Fruit fly (Drosophila melanogaster) ovary, adult (tissue): Measurements from ENCODE around the gene Smr.
A peak's percentile ranks its signal among the peaks of the same experiment; 100 is the strongest.

Experiments used
- CG17801 ChIP-seq: fragments of 200-800 bp; optimal IDR thresholded peaks from 2 replicates; lab custom pipeline; 2019; ENCODE audit warnings: missing biosample characterization, mild to moderate bottlenecking, missing genetic modification characterization, moderate library complexity; ENCODE audit not compliant: partially characterized antibody

The Smr gene

DNA sequence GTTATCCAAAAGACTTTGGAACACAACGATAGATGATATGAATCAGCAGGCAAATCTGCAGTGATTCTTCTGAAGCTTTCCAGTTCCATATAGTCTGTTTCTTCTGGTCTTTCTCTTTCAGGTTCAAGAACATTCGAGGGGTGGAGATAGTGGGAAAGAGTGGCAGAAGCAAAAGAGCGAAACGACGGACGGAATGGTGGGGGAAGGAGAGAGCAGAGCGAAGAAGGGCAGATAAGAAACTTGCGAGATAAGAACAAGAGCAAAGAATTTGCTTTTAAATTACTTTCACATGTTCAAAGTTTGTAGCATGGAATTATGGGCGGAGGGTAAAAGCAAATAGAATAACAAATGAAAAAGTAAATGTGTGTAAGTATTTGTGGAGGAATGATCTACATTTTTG, 3.4 kb downstream of the Smr start:
- TF ChIP-seq CG17801 (GFP tag; lab: Kevin White, UChicago), result peak; percentile 39

DNA sequence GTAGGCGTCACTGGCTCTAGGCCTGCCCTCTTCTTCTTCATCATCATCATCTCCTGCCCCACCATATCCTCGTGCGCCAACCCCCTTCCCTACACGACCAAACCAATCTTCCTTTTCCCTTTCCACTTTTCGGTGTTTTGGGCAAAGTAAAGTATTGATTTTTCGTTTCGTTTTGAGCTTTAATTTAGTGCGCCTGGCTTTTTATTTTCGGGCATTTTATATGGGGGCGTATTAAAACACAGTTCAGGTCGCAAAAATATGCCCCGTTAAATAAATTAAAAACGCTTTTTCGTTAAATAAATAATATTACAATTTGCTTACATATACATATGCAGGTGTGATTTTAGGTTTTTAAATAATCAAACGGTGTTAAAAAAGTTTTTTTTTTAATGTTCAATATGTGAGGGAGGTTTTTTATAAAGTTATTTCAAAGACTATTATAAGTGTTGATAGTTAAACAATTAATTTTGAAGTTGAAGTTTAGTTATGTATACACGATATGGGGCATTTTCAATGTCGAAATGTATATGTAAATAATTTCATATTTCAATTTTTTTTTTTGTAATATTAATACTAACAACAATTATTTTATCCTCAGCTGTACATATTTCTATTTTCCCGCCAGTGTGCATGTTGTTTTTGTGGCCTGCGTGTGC, 4.6 kb downstream of the Smr start:
- peak; percentile 61 for TF ChIP-seq CG17801 (GFP tag; lab: Kevin White, UChicago)

DNA sequence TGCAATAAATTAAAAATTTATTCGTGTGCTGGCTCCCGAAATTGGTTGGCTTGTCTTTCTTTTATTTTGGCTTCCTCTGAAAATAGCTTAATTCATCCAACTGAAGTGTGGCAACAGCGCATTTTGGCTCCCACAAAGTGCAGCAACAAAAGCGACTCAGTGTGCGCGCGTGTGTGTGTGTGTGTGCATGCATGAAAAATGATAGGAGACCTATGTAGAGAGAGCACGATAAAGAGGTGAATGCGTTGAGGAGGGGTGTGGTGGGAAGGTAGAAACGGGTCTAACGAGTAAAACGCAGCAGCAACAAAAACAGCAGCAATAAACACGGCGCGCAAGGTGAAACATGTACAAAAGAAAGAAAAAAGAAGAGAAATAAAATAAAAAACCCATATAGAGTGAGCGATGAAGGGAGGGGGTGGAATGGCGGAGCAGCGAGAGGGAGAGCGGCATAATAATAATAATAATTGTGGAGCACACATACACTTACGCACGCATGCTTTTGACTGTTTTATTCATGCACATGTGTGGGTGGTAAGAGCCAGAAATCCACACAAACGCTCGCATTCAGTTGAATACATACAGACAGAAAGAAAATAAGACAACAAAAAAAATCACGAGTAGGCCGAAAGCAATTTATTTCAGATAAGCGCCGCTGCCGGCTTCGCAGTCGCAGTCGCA, 5.2 kb downstream of the Smr start:
- peak; percentile 80 for TF ChIP-seq CG17801 (GFP tag; lab: Kevin White, UChicago)

DNA sequence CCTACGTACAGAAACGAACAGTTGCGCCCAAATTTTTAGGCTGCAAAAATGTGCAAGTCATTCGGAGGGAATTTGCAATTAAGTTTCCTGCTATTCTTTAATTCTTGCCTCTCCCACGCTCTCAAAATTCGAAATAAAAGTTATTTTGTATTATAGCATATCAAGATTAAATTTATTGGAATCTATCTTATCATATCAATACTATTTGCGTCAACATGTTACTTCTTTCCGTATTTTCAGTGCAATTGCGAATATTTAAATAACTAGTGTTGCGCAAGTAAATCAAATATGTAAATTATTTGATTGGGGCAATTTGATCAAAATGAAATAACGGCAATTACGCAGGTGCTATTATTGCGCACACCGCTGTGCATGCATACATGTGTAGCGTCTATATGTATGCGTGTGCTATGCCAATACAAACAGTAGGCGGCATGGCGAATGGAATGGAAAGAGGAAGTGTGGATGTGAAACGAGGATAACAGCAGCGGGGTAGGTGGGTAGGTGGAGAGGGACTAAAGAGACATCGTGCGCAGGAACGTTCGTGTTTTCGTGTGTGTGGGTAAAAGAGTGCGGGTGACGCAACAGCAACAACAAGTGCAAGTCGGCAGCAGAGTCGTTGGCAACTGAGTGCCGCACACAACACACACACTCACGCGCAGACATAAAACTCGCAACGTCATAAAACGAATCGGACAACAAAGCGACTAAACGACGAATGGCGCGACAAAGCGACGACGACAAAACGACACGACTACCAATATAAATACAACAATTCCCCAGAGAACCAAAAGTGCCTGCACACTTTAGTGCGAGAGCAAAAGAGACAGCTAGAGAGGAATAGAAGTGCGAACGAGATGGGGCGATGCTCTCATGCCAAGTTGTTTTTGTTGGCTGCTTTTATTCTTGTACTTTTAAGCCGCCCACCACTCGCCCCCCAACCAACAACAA, 6.7 kb downstream of the Smr start:
- peak; percentile 81 for TF ChIP-seq CG17801 (GFP tag; lab: Kevin White, UChicago)

DNA sequence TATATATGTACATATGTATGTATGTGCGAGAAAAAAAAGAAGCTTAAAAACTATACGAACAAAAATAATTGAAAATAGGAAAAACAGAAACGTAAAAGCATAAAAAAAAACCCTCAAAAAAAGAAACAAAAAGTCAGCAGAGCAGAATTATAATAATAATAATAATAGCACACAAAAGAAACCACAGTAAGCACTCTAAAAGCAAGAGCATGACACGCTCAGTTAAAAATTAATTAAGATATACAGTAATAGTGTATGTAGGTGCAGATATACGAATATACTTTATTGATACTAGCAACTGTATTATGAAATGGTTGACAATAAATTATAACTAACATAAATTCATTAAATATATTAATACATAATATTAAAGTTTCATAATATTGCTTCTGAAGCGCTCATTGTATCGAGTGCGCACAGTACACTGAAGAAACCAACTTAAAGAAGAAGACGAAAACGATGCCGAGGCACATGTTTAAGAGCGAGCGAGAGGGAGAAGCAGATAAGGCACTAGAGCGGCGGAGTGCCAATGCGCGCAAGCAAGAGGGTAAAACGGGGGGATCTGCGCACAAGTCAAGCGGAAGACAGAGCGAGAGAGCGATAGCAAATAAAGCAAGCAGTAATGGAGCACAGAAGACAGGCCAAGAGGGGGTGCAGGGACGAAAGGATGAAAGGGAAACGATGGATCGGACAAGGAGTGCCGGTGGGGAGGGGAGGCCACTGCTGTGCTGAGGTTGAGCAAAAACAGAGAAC, 7.5 kb downstream of the Smr start:
- peak; percentile 93 for TF ChIP-seq CG17801 (GFP tag; lab: Kevin White, UChicago)

DNA sequence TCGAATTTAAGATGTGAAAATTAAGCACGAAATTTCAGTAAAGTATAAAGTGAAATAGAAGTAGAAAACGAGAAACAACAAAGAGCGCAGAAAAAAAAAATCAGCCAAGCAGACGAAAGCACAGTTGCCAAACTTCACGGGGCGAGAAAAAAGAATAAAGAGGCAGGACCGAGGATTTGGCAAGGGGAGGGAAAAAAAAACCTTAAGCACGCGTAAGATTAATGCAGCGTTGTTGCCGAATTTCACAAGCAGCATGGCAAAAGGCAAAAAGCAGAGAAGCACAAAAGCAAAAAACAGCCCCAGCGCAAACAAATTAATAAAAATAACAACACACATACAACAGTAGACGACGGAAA, 8.1 kb downstream of the Smr start:
- no peak for TF ChIP-seq CG17801 (GFP tag; lab: Kevin White, UChicago)

DNA sequence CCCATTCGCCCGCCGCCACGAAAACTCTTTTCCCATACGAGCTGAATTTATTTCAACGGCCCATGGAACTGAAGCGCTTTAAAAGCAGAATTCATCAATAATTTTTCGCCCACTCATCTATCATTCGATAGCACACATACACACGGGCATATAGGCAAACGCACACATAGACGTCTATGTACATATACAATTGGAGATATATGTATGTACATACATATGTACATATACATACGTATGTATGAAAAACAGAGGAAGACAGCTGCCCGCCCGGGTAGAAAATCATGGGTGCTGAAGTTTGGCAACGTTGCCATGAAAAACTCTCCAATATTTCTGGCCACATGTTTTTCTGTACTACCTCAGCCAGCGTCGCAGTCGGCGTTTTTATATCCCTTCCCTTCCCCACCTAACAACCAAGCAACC, 8.6 kb downstream of the Smr start:
- TF ChIP-seq CG17801 (GFP tag; lab: Kevin White, UChicago), result no peak

DNA sequence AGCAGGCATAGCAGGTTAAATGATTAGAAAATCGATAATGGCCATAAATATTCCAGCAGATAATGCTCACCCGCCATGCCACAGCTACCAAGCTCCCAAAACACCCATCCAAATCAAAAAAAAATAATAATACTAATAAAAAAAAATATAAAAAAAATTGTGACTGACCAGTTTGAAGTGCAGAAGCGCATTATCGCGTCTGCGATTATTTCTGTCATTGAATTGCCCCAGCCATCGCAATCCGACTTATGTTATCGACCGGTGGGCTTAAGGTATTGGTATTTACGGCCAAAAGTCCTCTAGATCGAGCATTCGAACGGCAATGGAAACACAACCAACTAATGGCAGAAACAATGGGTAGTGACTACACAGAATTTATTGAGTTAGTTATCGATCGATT, 9.9 kb downstream of the Smr start:
- TF ChIP-seq CG17801 (GFP tag; lab: Kevin White, UChicago), result no peak

DNA sequence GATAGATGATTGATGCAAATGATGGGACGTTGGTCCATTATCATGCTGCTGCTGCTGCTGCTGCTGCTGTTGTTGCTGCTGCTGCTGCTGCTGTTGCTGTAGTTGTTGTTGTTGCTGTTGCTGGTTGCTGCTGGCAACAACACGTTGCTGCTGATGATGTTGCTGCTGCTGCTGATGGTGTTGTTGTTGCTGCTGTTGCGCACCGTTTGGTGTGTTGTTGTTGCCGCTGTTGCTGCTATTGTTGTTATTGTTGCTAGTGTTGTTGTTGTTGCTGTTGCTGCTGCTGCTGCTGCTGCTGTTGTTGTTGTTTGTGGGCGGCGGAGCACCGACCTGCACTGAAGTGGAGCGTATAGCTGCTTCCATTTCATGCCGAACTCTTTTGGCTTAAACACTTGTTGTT, 11.3 kb downstream of the Smr start:
- no peak for TF ChIP-seq CG17801 (GFP tag; lab: Kevin White, UChicago)

DNA sequence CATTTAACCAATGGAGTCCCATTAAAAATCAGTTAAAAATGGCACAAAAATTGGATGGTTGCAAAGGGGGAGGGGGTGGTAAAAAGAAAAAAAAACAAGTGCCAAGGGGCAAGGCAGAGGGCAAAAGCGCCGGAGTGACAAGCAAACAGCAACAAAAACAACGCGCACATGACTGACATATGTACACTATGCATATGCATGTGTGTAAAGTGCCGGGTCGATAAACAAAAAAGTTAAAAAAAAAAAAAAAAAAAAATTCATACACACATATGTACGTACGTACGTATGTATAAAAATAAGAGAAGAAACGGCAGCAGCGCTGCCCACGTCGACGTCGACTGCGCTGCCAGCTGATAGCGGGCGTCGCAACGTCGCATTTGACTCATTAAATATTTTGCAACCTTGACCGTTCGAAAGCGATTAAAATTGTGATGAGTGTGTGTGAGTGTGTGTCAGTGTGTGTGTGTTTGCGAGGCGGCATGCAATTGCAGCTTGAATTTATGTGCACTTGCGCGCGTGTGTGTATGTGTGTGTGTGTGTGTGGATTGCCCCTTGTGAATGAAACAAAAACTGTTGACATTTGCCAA, 14.7 kb downstream of the Smr start:
- TF ChIP-seq CG17801 (GFP tag; lab: Kevin White, UChicago), result peak; percentile 48

DNA sequence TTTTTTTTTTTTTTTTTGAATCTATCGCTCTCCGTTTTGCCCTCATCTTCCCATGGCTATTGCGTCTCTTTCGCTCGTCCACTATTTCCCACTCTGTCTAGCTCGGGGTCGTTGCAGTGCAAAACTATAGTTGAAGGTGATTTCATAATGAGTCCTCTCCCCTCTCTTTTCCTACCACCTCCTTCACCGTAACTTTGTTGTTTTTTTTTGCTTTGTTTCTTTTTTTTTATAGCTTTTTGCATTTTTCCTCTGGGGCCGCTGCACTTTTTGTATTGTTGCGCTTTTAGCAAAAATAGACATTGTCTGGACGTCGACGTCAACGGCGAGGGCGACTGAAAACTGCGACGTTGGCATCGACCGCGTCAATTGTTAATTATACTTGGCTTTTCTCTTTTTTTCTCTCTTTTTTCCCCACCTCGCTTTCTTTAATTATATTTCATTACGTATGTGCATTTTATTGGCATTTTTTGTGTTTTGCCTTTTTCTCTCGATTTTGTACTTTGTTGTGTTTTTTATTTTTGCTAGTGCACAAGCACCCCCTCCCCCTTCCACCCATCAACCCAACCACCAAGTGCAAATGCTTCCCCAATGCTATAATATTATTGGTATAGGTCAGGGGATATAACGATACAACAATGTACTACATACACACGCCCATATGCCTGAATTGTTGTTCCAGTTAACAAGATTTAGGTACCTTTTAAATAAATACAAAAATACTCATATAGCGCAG, 17.1 kb downstream of the Smr start:
- TF ChIP-seq CG17801 (GFP tag; lab: Kevin White, UChicago), result peak; percentile 92

DNA sequence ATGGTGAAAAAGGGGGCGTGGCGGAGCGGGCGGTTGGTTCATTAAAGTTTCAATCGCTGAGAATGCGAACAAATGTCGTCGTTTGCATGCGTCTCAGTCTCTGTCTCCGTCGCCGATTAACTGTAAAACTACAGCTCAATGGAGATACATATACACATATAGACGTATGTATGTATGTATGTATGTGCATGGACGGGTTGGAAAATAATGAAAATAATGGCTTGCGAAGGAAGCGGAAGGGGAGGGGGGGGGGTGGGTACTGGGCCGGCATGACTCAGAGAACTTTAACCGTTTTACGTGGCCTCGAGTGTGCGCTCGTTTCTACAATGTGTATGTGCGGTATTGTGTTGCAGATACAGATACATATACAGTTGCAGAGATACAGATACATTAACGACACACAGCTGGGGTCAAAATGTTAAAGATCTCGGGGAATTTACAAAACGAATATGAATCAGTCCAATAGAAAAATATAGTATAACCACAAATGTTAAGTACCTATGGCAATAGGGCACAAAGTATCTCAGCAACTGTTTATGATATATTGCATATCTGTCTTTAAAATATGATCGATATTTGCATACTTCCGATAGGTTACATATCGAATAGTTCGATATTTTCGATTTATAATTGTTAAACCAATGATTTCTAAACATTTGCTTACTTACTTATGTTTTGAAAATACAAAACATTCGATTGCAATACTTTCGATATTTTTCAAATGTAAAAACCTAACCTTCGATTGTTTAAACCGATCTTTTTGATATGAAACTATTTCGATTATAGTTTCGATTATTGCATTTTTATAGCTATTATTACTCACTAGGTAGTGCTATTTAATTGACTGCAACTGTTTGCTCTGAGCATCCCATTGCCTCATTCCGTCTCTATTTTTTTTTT, 17.9 kb downstream of the Smr start:
- TF ChIP-seq CG17801 (GFP tag; lab: Kevin White, UChicago), result peak; percentile 22

DNA sequence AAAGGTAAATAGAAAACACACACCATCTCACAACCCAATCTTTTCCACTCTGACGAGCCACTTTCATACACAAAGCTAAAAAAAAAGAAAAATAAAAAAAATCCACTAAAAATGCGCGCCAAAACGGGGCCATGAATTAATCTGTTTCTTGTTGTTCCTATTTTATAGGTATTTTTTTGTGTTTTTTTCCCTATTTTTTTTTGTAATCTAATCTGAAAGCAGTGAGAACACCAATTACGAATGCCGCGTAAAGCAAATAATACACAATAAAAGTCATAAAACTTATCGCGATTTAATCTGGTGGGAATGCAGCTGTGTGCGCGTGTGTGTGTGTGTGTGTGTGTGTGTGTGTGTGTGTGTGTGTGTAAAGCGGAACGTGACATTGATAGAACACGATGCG, 19.1 kb downstream of the Smr start:
- peak; percentile 1 for TF ChIP-seq CG17801 (GFP tag; lab: Kevin White, UChicago)
